Fruit fly (Drosophila melanogaster) whole organism, wandering third instar larva: ENCODE data around the gene CG10969.

Experiments
- Abd-B ChIP-seq: fragments of >200 bp; optimal IDR thresholded peaks from 2 replicates; lab custom pipeline; 2017; ENCODE audit warnings: missing biosample characterization, missing genetic modification characterization
- Hnf4 ChIP-seq: fragments of 200-800 bp; sonication (Bioruptor generic); optimal IDR thresholded peaks from 2 replicates; lab custom pipeline; 2016; ENCODE audit warnings: missing biosample characterization, mild to moderate bottlenecking, missing genetic modification characterization
- Hr83 ChIP-seq: fragments of 200-300 bp; sonication (Bioruptor generic); optimal IDR thresholded peaks from 2 replicates; lab custom pipeline; 2016; ENCODE audit warnings: missing biosample characterization, mild to moderate bottlenecking, missing genetic modification characterization, moderate library complexity; ENCODE audit not compliant: poor library complexity, severe bottlenecking
- Jra ChIP-seq: sonication (Bioruptor generic); optimal IDR thresholded peaks from 2 replicates; lab custom pipeline; 2016; ENCODE audit warnings: missing biosample characterization, missing genetic modification characterization
- Myc ChIP-seq: fragments of >200 bp; optimal IDR thresholded peaks from 2 replicates; lab custom pipeline; 2017
- OdsH ChIP-seq: fragments of 200-800 bp; sonication (Bioruptor generic); optimal IDR thresholded peaks from 2 replicates; lab custom pipeline; 2016; ENCODE audit warnings: missing biosample characterization, mild to moderate bottlenecking, missing genetic modification characterization
- Vsx2 ChIP-seq: fragments of 200-300, 225-300 bp; sonication (Bioruptor generic); optimal IDR thresholded peaks from 2 replicates; lab custom pipeline; 2018; ENCODE audit warnings: missing biosample characterization, missing genetic modification characterization; ENCODE audit not compliant: partially characterized antibody
- dl ChIP-seq, 2 experiments: fragments of 175-275, 200-275 bp in 1 of 2; fragments of 200-275 bp in 1 of 2; sonication (Bioruptor generic); optimal IDR thresholded peaks; lab custom pipeline; 2018; ENCODE audit warnings: mild to moderate bottlenecking in 2 of 2, missing biosample characterization in 2 of 2, missing genetic modification characterization in 2 of 2, moderate library complexity in 2 of 2; ENCODE audit not compliant: partially characterized antibody in 2 of 2, insufficient read depth in 1 of 2
- dsf ChIP-seq: sonication (Bioruptor generic); optimal IDR thresholded peaks from 2 replicates; lab custom pipeline; 2016; ENCODE audit warnings: missing biosample characterization, missing genetic modification characterization, borderline replicate concordance
- foxo ChIP-seq, 2 experiments: fragments of 200-800 bp; sonication (Bioruptor generic); optimal IDR thresholded peaks; 2 replicates in 1 of 2; 3 replicates in 1 of 2; lab custom pipeline; 2016 to 2017; ENCODE audit warnings: missing biosample characterization in 2 of 2, missing genetic modification characterization in 2 of 2
- h ChIP-seq: fragments of 200-800 bp; sonication (Bioruptor generic); optimal IDR thresholded peaks from 3 replicates; lab custom pipeline; 2016; ENCODE audit warnings: missing biosample characterization, mild to moderate bottlenecking, missing genetic modification characterization
- lola ChIP-seq: fragments of >200 bp; optimal IDR thresholded peaks from 2 replicates; lab custom pipeline; 2017; ENCODE audit warnings: missing biosample characterization, missing genetic modification characterization
- pan ChIP-seq: fragments of >200 bp; optimal IDR thresholded peaks from 2 replicates; lab custom pipeline; 2017
- sage ChIP-seq: fragments of 200-800 bp; sonication (Bioruptor generic); optimal IDR thresholded peaks from 2 replicates; lab custom pipeline; 2016; ENCODE audit warnings: missing biosample characterization, mild to moderate bottlenecking, missing genetic modification characterization
- sv ChIP-seq: fragments of 200-800 bp; sonication (Bioruptor generic); optimal IDR thresholded peaks from 3 replicates; lab custom pipeline; 2016; ENCODE audit warnings: missing biosample characterization, missing genetic modification characterization
- usp ChIP-seq: fragments of >200 bp; optimal IDR thresholded peaks from 2 replicates; lab custom pipeline; 2017; ENCODE audit warnings: missing biosample characterization, missing genetic modification characterization

Gene CG10969

dm6 chr3L:12732742-12733141 is 48.2 kb downstream of the CG10969 start:
- TF ChIP-seq dsf (GFP tag; lab: Kevin White, UChicago) (no peak), foxo (GFP tag; optimal IDR thresholded peaks at IDR 0.05; lab: Kevin White, UChicago) (no peak), Hr83 (no peak), Abd-B (GFP tag; lab: Kevin White, UChicago) (no peak), pan (lab: Kevin White, UChicago) (no peak), dl (GFP tag; optimal IDR thresholded peaks at IDR 0.05; lab: Kevin White, UChicago; ENCODE audit: insufficient read depth in 1 of 2, partially characterized antibody in 2 of 2) (no peak), Vsx2 (peak; percentile 5)

dm6 chr3L:12729601-12730000 is 51.3 kb downstream of the CG10969 start:
- TF ChIP-seq Myc (lab: Kevin White, UChicago) (no peak), foxo (GFP tag; optimal IDR thresholded peaks at IDR 0.05; lab: Kevin White, UChicago) (no peak), h (no peak), Hnf4 (GFP tag; lab: Kevin White, UChicago) (no peak), lola (no peak), Jra (GFP tag; lab: Kevin White, UChicago) (no peak), pan (lab: Kevin White, UChicago) (no peak), OdsH (no peak), sv (GFP tag; lab: Kevin White, UChicago) (no peak), usp (GFP tag; lab: Kevin White, UChicago) (no peak), Hr83 (no peak), sage (no peak)
